Worm (Caenorhabditis elegans) whole organism, early embryonic: ENCODE data around the gene cpar-1.

ENCODE experiments used
- B0310.2 ChIP-seq: sonication (generic microtip); optimal IDR thresholded peaks from 2 replicates; lab custom pipeline; 2016; ENCODE audit warnings: mild to moderate bottlenecking, missing genetic modification characterization, missing compliant biosample characterization
- F13C5.2 ChIP-seq: sonication (generic microtip); optimal IDR thresholded peaks from 2 replicates; lab custom pipeline; 2017; ENCODE audit warnings: mild to moderate bottlenecking, missing genetic modification characterization, inconsistent platforms, missing compliant biosample characterization
- aly-1 ChIP-seq: sonication (generic microtip); optimal IDR thresholded peaks from 2 replicates; lab custom pipeline; 2016; ENCODE audit warnings: missing genetic modification characterization, missing compliant biosample characterization
- ama-1 ChIP-seq: fragments of 150-350 bp; optimal IDR thresholded peaks from 2 replicates; lab custom pipeline; 2014
- ceh-13 ChIP-seq: fragments of 200-800 bp; sonication (Bioruptor generic); optimal IDR thresholded peaks from 2 replicates; lab custom pipeline; 2018; ENCODE audit warnings: mild to moderate bottlenecking, missing genetic modification characterization, missing compliant biosample characterization
- ceh-36 ChIP-seq: sonication (generic microtip); optimal IDR thresholded peaks from 2 replicates; lab custom pipeline; 2016; ENCODE audit warnings: missing genetic modification characterization, inconsistent platforms, missing compliant biosample characterization
- ets-7 ChIP-seq: sonication (generic microtip); optimal IDR thresholded peaks from 2 replicates; lab custom pipeline; 2016; ENCODE audit warnings: missing genotype, missing genetic modification characterization, missing compliant biosample characterization
- flt-1 ChIP-seq: fragments of 200-800 bp; sonication (Bioruptor generic); IDR thresholded peaks from 2 replicates; pipeline ENCODE4 v1.3.6; 2022; ENCODE audit warnings: missing genetic modification characterization, missing compliant biosample characterization
- hmbx-1 ChIP-seq: sonication (generic microtip); optimal IDR thresholded peaks from 2 replicates; lab custom pipeline; 2016; ENCODE audit warnings: mild to moderate bottlenecking, missing genetic modification characterization, missing compliant biosample characterization
- hnd-1 ChIP-seq: sonication (generic microtip); optimal IDR thresholded peaks from 2 replicates; lab custom pipeline; 2016; ENCODE audit warnings: missing genetic modification characterization, missing compliant biosample characterization
- pes-1 ChIP-seq: fragments of 200-800 bp; sonication (Bioruptor generic); IDR thresholded peaks from 2 replicates; pipeline ENCODE4 v1.3.6; 2022; ENCODE audit warnings: missing genetic modification reagents, missing genetic modification characterization, missing compliant biosample characterization
- scrt-1 ChIP-seq: fragments of 200-800 bp; sonication (Bioruptor generic); IDR thresholded peaks from 2 replicates; pipeline ENCODE4 v1.3.6; 2022; ENCODE audit warnings: missing genetic modification characterization, missing compliant biosample characterization
- sea-1 ChIP-seq: fragments of 200-800 bp; sonication (Bioruptor generic); conservative IDR thresholded peaks from 2 replicates; pipeline ENCODE4 v1.3.6; 2022; ENCODE audit warnings: missing genetic modification characterization, missing compliant biosample characterization
- tbx-11 ChIP-seq: fragments of 200-800 bp; sonication (Bioruptor generic); IDR thresholded peaks from 2 replicates; pipeline ENCODE4 v1.3.6; 2022; ENCODE audit warnings: missing genetic modification characterization, missing compliant biosample characterization
- tbx-37 ChIP-seq: fragments of 200-800 bp; sonication (Bioruptor generic); conservative IDR thresholded peaks from 2 replicates; pipeline ENCODE4 v1.3.6; 2022; ENCODE audit warnings: missing genetic modification reagents, missing genetic modification characterization, missing compliant biosample characterization

Gene cpar-1

ce11 chrIII:9483716-9484115 is 49.9 kb downstream of the cpar-1 start:
- TF ChIP-seq ama-1 (lab: Kevin White, UChicago) (no peak), B0310.2 (tag; lab: Kevin White, UChicago) (no peak), sea-1 (no peak), tbx-37 (GFP tag; lab: Robert Waterston, UW) (no peak), ceh-36 (tag; lab: Kevin White, UChicago) (no peak), scrt-1 (GFP tag; lab: Robert Waterston, UW) (no peak), F13C5.2 (tag; lab: Kevin White, UChicago) (no peak), aly-1 (tag; lab: Kevin White, UChicago) (no peak), pes-1 (no peak), tbx-11 (GFP tag; lab: Robert Waterston, UW) (no peak), hmbx-1 (tag; lab: Kevin White, UChicago) (no peak), ceh-13 (GFP tag; lab: Kevin White, UChicago) (no peak), hnd-1 (no peak), flt-1 (no peak), ets-7 (tag; lab: Kevin White, UChicago) (no peak)
